Fruit fly (Drosophila melanogaster) whole organism, embryonic: ENCODE measurements around the gene mRpL40.
A peak's percentile ranks its signal among the peaks of the same experiment; 100 is the strongest.

Experiments used
- BEAF-32 ChIP-seq: fragments of 200-800 bp; sonication (Bioruptor generic); optimal IDR thresholded peaks from 3 replicates; lab custom pipeline; 2017; ENCODE audit warnings: missing biosample characterization, missing genetic modification characterization, mild to moderate bottlenecking, moderate library complexity, missing genetic modification reagents
- CG13123 ChIP-seq: fragments of 200-800 bp; sonication (Bioruptor generic); optimal IDR thresholded peaks from 2 replicates; lab custom pipeline; 2016; ENCODE audit warnings: missing biosample characterization, missing genetic modification characterization
- CG17385 ChIP-seq: fragments of 200-800 bp; sonication (Bioruptor generic); optimal IDR thresholded peaks from 3 replicates; lab custom pipeline; 2018; ENCODE audit warnings: missing biosample characterization, mild to moderate bottlenecking, missing genetic modification characterization
- CG18262 ChIP-seq: fragments of 200-800 bp; optimal IDR thresholded peaks from 3 replicates; lab custom pipeline; 2019; ENCODE audit warnings: missing biosample characterization, mild to moderate bottlenecking, missing genetic modification characterization, moderate library complexity
- CG2712 ChIP-seq: fragments of 200-800 bp; optimal IDR thresholded peaks from 3 replicates; lab custom pipeline; 2019; ENCODE audit warnings: missing biosample characterization, mild to moderate bottlenecking, missing genetic modification characterization, moderate library complexity
- CG2889 ChIP-seq: fragments of 200-800 bp; sonication (Bioruptor generic); IDR thresholded peaks from 3 replicates; pipeline ENCODE4 v1.3.6; 2022; ENCODE audit warnings: missing biosample characterization, missing genetic modification characterization
- CG30431 ChIP-seq: fragments of 200-800 bp; sonication (Bioruptor generic); optimal IDR thresholded peaks from 2 replicates; lab custom pipeline; 2017; ENCODE audit warnings: missing biosample characterization, missing genetic modification characterization
- CG31224 ChIP-seq: fragments of 200-800 bp; sonication (Bioruptor generic); IDR thresholded peaks from 2 replicates; pipeline ENCODE4 v1.3.6; 2022; ENCODE audit warnings: missing biosample characterization, missing genetic modification characterization
- CG4360 ChIP-seq: fragments of 200-800 bp; sonication (Bioruptor generic); IDR thresholded peaks from 2 replicates; pipeline ENCODE4 v1.3.6; 2022; ENCODE audit warnings: missing biosample characterization, missing genetic modification characterization
- CG6254 ChIP-seq: fragments of 200-800 bp; sonication (Bioruptor generic); optimal IDR thresholded peaks from 3 replicates; lab custom pipeline; 2017; ENCODE audit warnings: mild to moderate bottlenecking, missing biosample characterization, missing genetic modification reagents, missing genetic modification characterization
- CG7556 ChIP-seq: fragments of 200-800 bp; sonication (Bioruptor generic); optimal IDR thresholded peaks from 2 replicates; lab custom pipeline; 2017; ENCODE audit warnings: missing biosample characterization, mild to moderate bottlenecking, missing genetic modification characterization
- CG8089 ChIP-seq: fragments of 200-800 bp; sonication (Bioruptor generic); optimal IDR thresholded peaks from 3 replicates; lab custom pipeline; 2016; ENCODE audit warnings: missing biosample characterization, missing genetic modification characterization
- CG8388 ChIP-seq: fragments of 200-800 bp; sonication (Bioruptor generic); optimal IDR thresholded peaks from 2 replicates; lab custom pipeline; 2019; ENCODE audit warnings: missing biosample characterization, mild to moderate bottlenecking, missing genetic modification characterization, moderate library complexity
- CG9817 ChIP-seq: fragments of 200-800 bp; sonication (Bioruptor generic); optimal IDR thresholded peaks from 2 replicates; lab custom pipeline; 2018; ENCODE audit warnings: missing biosample characterization, mild to moderate bottlenecking, missing genetic modification characterization, moderate library complexity
- Dll ChIP-seq: fragments of 200-800 bp; sonication (Bioruptor generic); IDR thresholded peaks from 4 replicates; pipeline ENCODE4 v1.3.6; 2022; ENCODE audit warnings: missing biosample characterization, missing genetic modification characterization; ENCODE audit not compliant: partially characterized antibody
- E2f2 ChIP-seq: fragments of 200-800 bp; sonication (Bioruptor generic); IDR thresholded peaks from 2 replicates; pipeline ENCODE4 v1.3.6; 2022; ENCODE audit warnings: missing biosample characterization, missing genetic modification characterization
- Gug ChIP-seq: fragments of 200-800 bp; sonication (Bioruptor generic); IDR thresholded peaks from 4 replicates; pipeline ENCODE4 v1.3.6; 2022; ENCODE audit warnings: missing biosample characterization, missing genetic modification characterization
- HLH54F ChIP-seq: fragments of 200-800 bp; sonication (Bioruptor generic); optimal IDR thresholded peaks from 3 replicates; lab custom pipeline; 2016; ENCODE audit warnings: missing biosample characterization, missing genetic modification characterization
- Hsf ChIP-seq: fragments of 200-800 bp; sonication (Bioruptor generic); optimal IDR thresholded peaks from 3 replicates; lab custom pipeline; 2016; ENCODE audit warnings: missing biosample characterization, missing genetic modification characterization
- Jarid2 ChIP-seq: fragments of 200-800 bp; sonication (Bioruptor generic); optimal IDR thresholded peaks from 3 replicates; lab custom pipeline; 2017; ENCODE audit warnings: mild to moderate bottlenecking, missing biosample characterization, missing genetic modification reagents, missing genetic modification characterization
- MBD-R2 ChIP-seq: fragments of 200-800 bp; sonication (Bioruptor generic); IDR thresholded peaks from 2 replicates; pipeline ENCODE4 v1.3.6; 2022; ENCODE audit warnings: missing biosample characterization, missing genetic modification characterization
- MTF-1 ChIP-seq: fragments of 200-800 bp; sonication (Bioruptor generic); optimal IDR thresholded peaks from 2 replicates; lab custom pipeline; 2018; ENCODE audit warnings: missing biosample characterization, mild to moderate bottlenecking, missing genetic modification characterization, borderline replicate concordance
- Med ChIP-seq: fragments of 200-800 bp; sonication (Bioruptor generic); peaks from one replicate; lab custom pipeline; 2016; ENCODE audit warnings: missing biosample characterization, missing genetic modification characterization, mild to moderate bottlenecking, inconsistent platforms, moderate library complexity
- Myb ChIP-seq: fragments of 200-800 bp; sonication (Bioruptor generic); optimal IDR thresholded peaks from 2 replicates; lab custom pipeline; 2016; ENCODE audit warnings: missing biosample characterization, missing genetic modification characterization
- Neu2 ChIP-seq: fragments of 200-800 bp; sonication (Bioruptor generic); optimal IDR thresholded peaks from 3 replicates; lab custom pipeline; 2016; ENCODE audit warnings: missing biosample characterization, missing genetic modification characterization, borderline replicate concordance
- Pdp1 ChIP-seq, 2 experiments: fragments of 200-800 bp; sonication (Bioruptor generic); optimal IDR thresholded peaks; 3 replicates each; lab custom pipeline; 2016; ENCODE audit warnings: missing biosample characterization in 2 of 2, missing genetic modification characterization in 2 of 2, mild to moderate bottlenecking in 1 of 2, moderate library complexity in 1 of 2
- Rx ChIP-seq: fragments of 200-800 bp; sonication (Bioruptor generic); IDR thresholded peaks from 2 replicates; pipeline ENCODE4 v1.3.6; 2022; ENCODE audit warnings: missing biosample characterization, missing genetic modification characterization
- TFAM ChIP-seq: fragments of 200-800 bp; sonication (Bioruptor generic); optimal IDR thresholded peaks from 2 replicates; lab custom pipeline; 2017; ENCODE audit warnings: missing biosample characterization, missing genetic modification characterization, inconsistent platforms
- cato ChIP-seq: fragments of 200-800 bp; sonication (Bioruptor generic); optimal IDR thresholded peaks from 2 replicates; lab custom pipeline; 2016; ENCODE audit warnings: missing biosample characterization, missing genetic modification characterization, borderline replicate concordance
- chif ChIP-seq, 2 experiments: fragments of 200-800 bp; sonication (Bioruptor generic); optimal IDR thresholded peaks; 3 replicates each; lab custom pipeline; 2016; ENCODE audit warnings: missing biosample characterization in 2 of 2, missing genetic modification characterization in 2 of 2
- crc ChIP-seq: fragments of 200-800 bp; sonication (Bioruptor generic); optimal IDR thresholded peaks from 2 replicates; lab custom pipeline; 2016; ENCODE audit warnings: missing biosample characterization, missing genetic modification characterization
- crol ChIP-seq: fragments of 200-800 bp; sonication (Bioruptor generic); IDR thresholded peaks from 2 replicates; pipeline ENCODE4 v1.3.6; 2022; ENCODE audit warnings: missing biosample characterization, missing genetic modification characterization
- exex ChIP-seq: fragments of 200-800 bp; sonication (Bioruptor generic); optimal IDR thresholded peaks from 4 replicates; lab custom pipeline; 2018; ENCODE audit warnings: missing biosample characterization, mild to moderate bottlenecking, missing genetic modification characterization, moderate library complexity
- fru ChIP-seq: fragments of >200 bp; optimal IDR thresholded peaks from 2 replicates; lab custom pipeline; 2017
- gsb-n ChIP-seq: fragments of 200-800 bp; sonication (Bioruptor generic); optimal IDR thresholded peaks from 3 replicates; lab custom pipeline; 2018; ENCODE audit warnings: missing biosample characterization, mild to moderate bottlenecking, missing genetic modification characterization
- hbn ChIP-seq: fragments of 200-800 bp; sonication (Bioruptor generic); IDR thresholded peaks from 2 replicates; pipeline ENCODE4 v1.3.6; 2022; ENCODE audit warnings: missing biosample characterization, missing genetic modification characterization; ENCODE audit not compliant: partially characterized antibody
- mam ChIP-seq: fragments of 200-800 bp; sonication (Bioruptor generic); optimal IDR thresholded peaks from 3 replicates; lab custom pipeline; 2016; ENCODE audit warnings: missing biosample characterization, missing genetic modification characterization
- otp ChIP-seq: fragments of 200-800 bp; sonication (Bioruptor generic); IDR thresholded peaks from 3 replicates; pipeline ENCODE4, ENCODE4 v1.3.6; 2022; ENCODE audit warnings: missing biosample characterization, missing genetic modification characterization
- pan ChIP-seq, 4 experiments: fragments of >200 bp in 3 of 4; fragments of 200-800 bp in 1 of 4; sonication (Bioruptor generic) in 1 of 4; optimal IDR thresholded peaks in 3 of 4; IDR thresholded peaks in 1 of 4; 2 replicates each; pipeline versions ENCODE4 v1.3.6 to Lab custom; 2017 to 2022; ENCODE audit warnings: missing biosample characterization in 2 of 4, missing genetic modification characterization in 2 of 4, mixed read lengths in 1 of 4
- pho ChIP-seq: fragments of 200-800 bp; sonication (Bioruptor generic); optimal IDR thresholded peaks from 2 replicates; lab custom pipeline; 2016; ENCODE audit warnings: missing biosample characterization, missing genetic modification characterization
- pum ChIP-seq: fragments of 200-800 bp; sonication (Bioruptor generic); optimal IDR thresholded peaks from 2 replicates; lab custom pipeline; 2016; ENCODE audit warnings: missing biosample characterization, missing genetic modification characterization
- so ChIP-seq: fragments of 200-800 bp; sonication (Bioruptor generic); IDR thresholded peaks from 3 replicates; pipeline ENCODE4 v1.3.6; 2022; ENCODE audit warnings: missing biosample characterization, missing genetic modification characterization
- tap ChIP-seq: fragments of 200-800 bp; optimal IDR thresholded peaks from 3 replicates; lab custom pipeline; 2019; ENCODE audit warnings: missing biosample characterization, mild to moderate bottlenecking, missing genetic modification characterization, moderate library complexity
- trem ChIP-seq: fragments of 200-800 bp; optimal IDR thresholded peaks from 3 replicates; lab custom pipeline; 2019; ENCODE audit warnings: missing biosample characterization, mild to moderate bottlenecking, missing genetic modification characterization, moderate library complexity
- twi ChIP-seq: fragments of 200-800 bp; optimal IDR thresholded peaks from 2 replicates; lab custom pipeline; 2019; ENCODE audit warnings: missing biosample characterization, mild to moderate bottlenecking, missing genetic modification characterization, moderate library complexity
- tx ChIP-seq: fragments of 200-800 bp; sonication (Bioruptor generic); optimal IDR thresholded peaks from 2 replicates; lab custom pipeline; 2016; ENCODE audit warnings: missing biosample characterization, missing genetic modification characterization
- unc-4 ChIP-seq: fragments of 200-800 bp; sonication (Bioruptor generic); IDR thresholded peaks from 2 replicates; pipeline ENCODE4 v1.3.6; 2022; ENCODE audit warnings: missing biosample characterization, missing genetic modification characterization; ENCODE audit not compliant: partially characterized antibody
- usp ChIP-seq: fragments of >200 bp; optimal IDR thresholded peaks from 2 replicates; lab custom pipeline; 2017; ENCODE audit warnings: missing biosample characterization, missing genetic modification characterization

Gene mRpL40

dm6 chr3R:11412371-11412770 is 4.7 kb downstream of the mRpL40 start, which contains the start of gene Ipo9 (continued):
- TF ChIP-seq gsb-n (tag; lab: Kevin White, UChicago) (no peak), CG9817 (tag; lab: Kevin White, UChicago) (no peak), crc (GFP tag; lab: Kevin White, UChicago) (no peak), Myb (GFP tag; lab: Kevin White, UChicago) (no peak), pho (GFP tag; lab: Kevin White, UChicago) (no peak), pum (GFP tag; lab: Kevin White, UChicago) (no peak), trem (tag; lab: Kevin White, UChicago) (peak; percentile 12), tx (GFP tag; lab: Kevin White, UChicago) (no peak), CG31224 (GFP tag; lab: Robert Waterston, UW) (no peak), CG8388 (GFP tag; lab: Kevin White, UChicago) (no peak), fru (no peak), CG18262 (no peak), CG6254 (GFP tag; lab: Kevin White, UChicago) (no peak), CG30431 (GFP tag; lab: Kevin White, UChicago) (no peak)

dm6 chr3R:11418568-11418967 is 10.8 kb downstream of the mRpL40 start, which contains the start of the genes bumpel and CG45676:
bumpel (minus strand) TSS chr3R:11418668.
CG45676 (plus strand) TSS chr3R:11418885.
- TF ChIP-seq pho (GFP tag; lab: Kevin White, UChicago) (no peak), MBD-R2 (GFP tag; lab: Robert Waterston, UW) (no peak), exex (tag; lab: Kevin White, UChicago) (no peak), Rx (GFP tag; lab: Robert Waterston, UW) (no peak), crol (GFP tag; lab: Robert Waterston, UW) (no peak), CG17385 (GFP tag; lab: Kevin White, UChicago) (no peak), CG13123 (GFP tag; lab: Kevin White, UChicago) (no peak), mam (no peak), hbn (no peak), Hsf (GFP tag; lab: Kevin White, UChicago) (no peak), CG8089 (no peak), tap (tag; lab: Kevin White, UChicago) (no peak), chif (GFP tag; optimal IDR thresholded peaks at IDR 0.05; lab: Kevin White, UChicago) (no peak), Med (GFP tag; lab: Kevin White, UChicago) (no peak), BEAF-32 (GFP tag; lab: Kevin White, UChicago) (no peak)

dm6 chr3R:11421643-11422122 is 14.0 kb downstream of the mRpL40 start, which contains the start of the genes ninaG and Sptz:
ninaG (minus strand) TSS chr3R:11421693.
Sptz (plus strand) TSS chr3R:11422092.
- TF ChIP-seq usp (GFP tag; lab: Kevin White, UChicago) (no peak), CG7556 (peak; percentile 88), trem (tag; lab: Kevin White, UChicago) (peak; percentile 84), Neu2 (GFP tag; lab: Kevin White, UChicago) (peak; percentile 74), unc-4 (GFP tag; lab: Robert Waterston, UW) (peak; percentile 61; the same call in 1 of the 2 replicates), twi (tag; lab: Kevin White, UChicago) (no peak), CG4360 (peak; percentile 47), TFAM (GFP tag; lab: Kevin White, UChicago) (peak; percentile 61), CG2712 (tag; lab: Kevin White, UChicago) (peak; percentile 94), E2f2 (GFP tag; lab: Robert Waterston, UW) (peak; percentile 93), cato (peak; percentile 91), Pdp1 (GFP tag; optimal IDR thresholded peaks at IDR 0.05; lab: Kevin White, UChicago) (peak; percentile 94 to 97), HLH54F (GFP tag; lab: Kevin White, UChicago) (peak; percentile 97), Jarid2 (GFP tag; lab: Kevin White, UChicago) (peak; percentile 67), MTF-1 (GFP tag; lab: Kevin White, UChicago) (peak; percentile 72), Gug (GFP tag; lab: Robert Waterston, UW) (peak; percentile 96), pan (optimal IDR thresholded peaks at IDR 0.05; lab: Kevin White, UChicago) (no peak), pan (GFP tag; optimal IDR thresholded peaks at IDR 0.05 in 1 of 2, IDR thresholded peaks at IDR 0.05 in 1 of 2) (peak in 1 of 2 experiments; percentile 95), CG2889 (GFP tag; lab: Robert Waterston, UW) (peak; percentile 92), Dll (peak; percentile 73), otp (GFP tag; lab: Robert Waterston, UW) (peak; percentile 92), so (GFP tag; lab: Robert Waterston, UW) (peak; percentile 91; the same call in 2 of the 3 replicates)
